Fruit fly (Drosophila melanogaster) whole organism, embryonic: ENCODE data around the gene CG33286.

Source experiments
- Atf3 ChIP-seq: fragments of 200-800 bp; sonication (Bioruptor generic); optimal IDR thresholded peaks from 3 replicates; lab custom pipeline; 2016; ENCODE audit warnings: missing biosample characterization, missing genetic modification characterization
- Blimp-1 ChIP-seq: fragments of 200-800 bp; sonication (Bioruptor generic); optimal IDR thresholded peaks from 3 replicates; lab custom pipeline; 2018; ENCODE audit warnings: missing biosample characterization, missing genetic modification characterization, mild to moderate bottlenecking, moderate library complexity, missing genetic modification reagents
- BtbVII ChIP-seq: fragments of 200-800 bp; sonication (Bioruptor generic); optimal IDR thresholded peaks from 3 replicates; lab custom pipeline; 2017; ENCODE audit warnings: missing biosample characterization, mild to moderate bottlenecking, missing genetic modification characterization
- CG12104 ChIP-seq: fragments of 200-800 bp; sonication (Bioruptor generic); optimal IDR thresholded peaks from 3 replicates; lab custom pipeline; 2016; ENCODE audit warnings: missing biosample characterization, missing genetic modification characterization
- CG12155 ChIP-seq: fragments of 200-800 bp; sonication (Bioruptor generic); optimal IDR thresholded peaks from 3 replicates; lab custom pipeline; 2016; ENCODE audit warnings: missing biosample characterization, missing genetic modification characterization
- CG12236 ChIP-seq: fragments of 200-800 bp; sonication (Bioruptor generic); optimal IDR thresholded peaks from 2 replicates; lab custom pipeline; 2016; ENCODE audit warnings: missing biosample characterization, missing genetic modification characterization
- CG13894 ChIP-seq: fragments of 200-800 bp; sonication (Bioruptor generic); optimal IDR thresholded peaks from 3 replicates; lab custom pipeline; 2018; ENCODE audit warnings: missing biosample characterization, mild to moderate bottlenecking, missing genetic modification characterization, moderate library complexity
- CG14860 ChIP-seq: fragments of 200-800 bp; sonication (Bioruptor generic); IDR thresholded peaks from 3 replicates; pipeline ENCODE4 v1.3.6; 2022; ENCODE audit warnings: missing biosample characterization, missing genetic modification characterization; ENCODE audit not compliant: partially characterized antibody
- CG15479 ChIP-seq: fragments of 200-800 bp; sonication (Bioruptor generic); optimal IDR thresholded peaks from 3 replicates; lab custom pipeline; 2019; ENCODE audit warnings: missing biosample characterization, mild to moderate bottlenecking, missing genetic modification characterization, moderate library complexity
- CG3163 ChIP-seq: fragments of 200-800 bp; sonication (Bioruptor generic); optimal IDR thresholded peaks from 3 replicates; lab custom pipeline; 2016; ENCODE audit warnings: missing biosample characterization, missing genetic modification characterization
- CG33213 ChIP-seq: fragments of 200-800 bp; sonication (Bioruptor generic); optimal IDR thresholded peaks from 3 replicates; lab custom pipeline; 2016; ENCODE audit warnings: missing biosample characterization, missing genetic modification characterization
- CG3407 ChIP-seq: fragments of 200-800 bp; sonication (Bioruptor generic); optimal IDR thresholded peaks from 2 replicates; lab custom pipeline; 2018; ENCODE audit warnings: missing biosample characterization, mild to moderate bottlenecking, missing genetic modification characterization
- CG6683 ChIP-seq: fragments of 200-800 bp; sonication (Bioruptor generic); optimal IDR thresholded peaks from 2 replicates; lab custom pipeline; 2017; ENCODE audit warnings: missing biosample characterization, mild to moderate bottlenecking, missing genetic modification characterization, missing genetic modification reagents
- CG6689 ChIP-seq: fragments of 200-800 bp; sonication (Bioruptor generic); IDR thresholded peaks from 2 replicates; pipeline ENCODE4 v1.3.6; 2022; ENCODE audit warnings: missing biosample characterization, missing genetic modification characterization
- CG7963 ChIP-seq: fragments of 200-800 bp; sonication (Bioruptor generic); IDR thresholded peaks from 3 replicates; pipeline ENCODE4 v1.3.6; 2022; ENCODE audit warnings: missing biosample characterization, missing genetic modification characterization; ENCODE audit not compliant: partially characterized antibody
- CG8281 ChIP-seq: fragments of 200-800 bp; sonication (Bioruptor generic); optimal IDR thresholded peaks from 2 replicates; lab custom pipeline; 2018; ENCODE audit warnings: missing biosample characterization, mild to moderate bottlenecking, missing genetic modification characterization, moderate library complexity
- CG8478 ChIP-seq: fragments of >200 bp; optimal IDR thresholded peaks from 2 replicates; lab custom pipeline; 2018
- CG8924 ChIP-seq: fragments of 200-800 bp; optimal IDR thresholded peaks from 3 replicates; lab custom pipeline; 2019; ENCODE audit warnings: missing biosample characterization, mild to moderate bottlenecking, missing genetic modification characterization, moderate library complexity
- CG9215 ChIP-seq: fragments of 200-800 bp; sonication (Bioruptor generic); IDR thresholded peaks from 2 replicates; pipeline ENCODE4 v1.3.6; 2022; ENCODE audit warnings: missing biosample characterization, missing genetic modification characterization
- CG9797 ChIP-seq: fragments of 200-800 bp; sonication (Bioruptor generic); optimal IDR thresholded peaks from 3 replicates; lab custom pipeline; 2018; ENCODE audit warnings: missing biosample characterization, mild to moderate bottlenecking, missing genetic modification characterization
- CkIIα-i1 ChIP-seq: fragments of 200-800 bp; sonication (Bioruptor generic); IDR thresholded peaks from 2 replicates; pipeline ENCODE4 v1.3.6; 2022; ENCODE audit warnings: missing biosample characterization, missing genetic modification characterization
- Eip74EF ChIP-seq, 2 experiments: fragments of 200-800 bp in 1 of 2; fragments of >200 bp in 1 of 2; sonication (Bioruptor generic) in 1 of 2; optimal IDR thresholded peaks; 2 replicates each; lab custom pipeline; 2017 to 2019; ENCODE audit warnings: missing biosample characterization in 2 of 2, missing genetic modification characterization in 2 of 2, mild to moderate bottlenecking in 1 of 2, moderate library complexity in 1 of 2
- Gsc ChIP-seq: fragments of 200-800 bp; sonication (Bioruptor generic); IDR thresholded peaks from 2 replicates; pipeline ENCODE4 v1.3.6; 2022; ENCODE audit warnings: missing biosample characterization, missing genetic modification characterization
- Kr ChIP-seq: fragments of 200-800 bp; sonication (Bioruptor generic); optimal IDR thresholded peaks from 2 replicates; lab custom pipeline; 2017; ENCODE audit warnings: missing biosample characterization, mild to moderate bottlenecking, missing genetic modification characterization
- MTF-1 ChIP-seq: fragments of 200-800 bp; sonication (Bioruptor generic); optimal IDR thresholded peaks from 2 replicates; lab custom pipeline; 2018; ENCODE audit warnings: missing biosample characterization, mild to moderate bottlenecking, missing genetic modification characterization, borderline replicate concordance
- NK7.1 ChIP-seq: fragments of 200-800 bp; sonication (Bioruptor generic); optimal IDR thresholded peaks from 3 replicates; lab custom pipeline; 2016; ENCODE audit warnings: missing biosample characterization, missing genetic modification characterization
- Oaz ChIP-seq: fragments of 200-800 bp; sonication (Bioruptor generic); IDR thresholded peaks from 2 replicates; pipeline ENCODE4 v1.3.6; 2022; ENCODE audit warnings: missing biosample characterization, missing genetic modification characterization
- Opbp ChIP-seq: fragments of 200-800 bp; sonication (Bioruptor generic); IDR thresholded peaks from 3 replicates; pipeline ENCODE4 v1.3.6; 2022; ENCODE audit warnings: missing biosample characterization, missing genetic modification characterization; ENCODE audit not compliant: partially characterized antibody
- Scr ChIP-seq: fragments of 200-800 bp; sonication (Bioruptor generic); IDR thresholded peaks from 2 replicates; pipeline ENCODE4 v1.3.6; 2022; ENCODE audit warnings: missing biosample characterization, missing genetic modification characterization; ENCODE audit not compliant: partially characterized antibody
- Six4 ChIP-seq: fragments of 200-800 bp; sonication (Bioruptor generic); optimal IDR thresholded peaks from 2 replicates; lab custom pipeline; 2016; ENCODE audit warnings: missing biosample characterization, missing genetic modification characterization
- ase ChIP-seq: fragments of 200-800 bp; sonication (Bioruptor generic); IDR thresholded peaks from 3 replicates; pipeline ENCODE4 v1.3.6; 2022; ENCODE audit warnings: missing biosample characterization, missing genetic modification characterization
- en ChIP-seq: fragments of 200-800 bp; sonication (Bioruptor generic); optimal IDR thresholded peaks from 2 replicates; lab custom pipeline; 2016; ENCODE audit warnings: missing biosample characterization, missing genetic modification characterization
- lov ChIP-seq, 2 experiments: fragments of 200-800 bp in 1 of 2; fragments of >200 bp in 1 of 2; sonication (Bioruptor generic) in 1 of 2; IDR thresholded peaks in 1 of 2; optimal IDR thresholded peaks in 1 of 2; 2 replicates in 1 of 2; 3 replicates in 1 of 2; pipeline versions ENCODE4 v1.3.6 to Lab custom; 2017 to 2022; ENCODE audit warnings: missing biosample characterization in 1 of 2, missing genetic modification characterization in 1 of 2
- luna ChIP-seq: fragments of 200-800 bp; sonication (Bioruptor generic); optimal IDR thresholded peaks from 2 replicates; lab custom pipeline; 2016; ENCODE audit warnings: missing biosample characterization, missing genetic modification characterization
- mam ChIP-seq: fragments of 200-800 bp; sonication (Bioruptor generic); optimal IDR thresholded peaks from 3 replicates; lab custom pipeline; 2016; ENCODE audit warnings: missing biosample characterization, missing genetic modification characterization
- nerfin-1 ChIP-seq: fragments of 200-800 bp; sonication (Bioruptor generic); optimal IDR thresholded peaks from 3 replicates; lab custom pipeline; 2019; ENCODE audit warnings: missing biosample characterization, mild to moderate bottlenecking, missing genetic modification characterization, moderate library complexity
- nom ChIP-seq: fragments of 200-800 bp; sonication (Bioruptor generic); optimal IDR thresholded peaks from 2 replicates; lab custom pipeline; 2017; ENCODE audit warnings: missing biosample characterization, missing genetic modification characterization, mild to moderate bottlenecking, moderate library complexity, missing genetic modification reagents
- odd ChIP-seq: fragments of 200-800 bp; sonication (Bioruptor generic); optimal IDR thresholded peaks from 2 replicates; lab custom pipeline; 2017; ENCODE audit warnings: missing biosample characterization, mild to moderate bottlenecking, missing genetic modification characterization
- phol ChIP-seq: fragments of 200-800 bp; sonication (Bioruptor generic); optimal IDR thresholded peaks from 3 replicates; lab custom pipeline; 2018; ENCODE audit warnings: missing biosample characterization, mild to moderate bottlenecking, missing genetic modification characterization, moderate library complexity
- prd ChIP-seq, 3 experiments: fragments of >200 bp in 2 of 3; fragments of 200-800 bp in 1 of 3; sonication (Bioruptor generic) in 1 of 3; optimal IDR thresholded peaks in 2 of 3; IDR thresholded peaks in 1 of 3; 2 replicates in 2 of 3; 3 replicates in 1 of 3; pipeline versions ENCODE4 v1.3.6 to Lab custom; 2017 to 2022; ENCODE audit warnings: missing biosample characterization in 1 of 3, missing genetic modification characterization in 1 of 3
- sens ChIP-seq: fragments of 200-800 bp; sonication (Bioruptor generic); peaks from one replicate; lab custom pipeline; 2016; ENCODE audit warnings: missing biosample characterization, missing genetic modification characterization
- sens-2 ChIP-seq: fragments of 200-800 bp; sonication (Bioruptor generic); IDR thresholded peaks from 2 replicates; pipeline ENCODE4 v1.3.6; 2022; ENCODE audit warnings: missing biosample characterization, missing genetic modification characterization
- ssp ChIP-seq: fragments of 200-800 bp; sonication (Bioruptor generic); IDR thresholded peaks from 2 replicates; pipeline ENCODE4 v1.3.6; 2022; ENCODE audit warnings: missing biosample characterization, missing genetic modification characterization
- stwl ChIP-seq: fragments of 200-800 bp; sonication (Bioruptor generic); optimal IDR thresholded peaks from 3 replicates; lab custom pipeline; 2018; ENCODE audit warnings: missing biosample characterization, mild to moderate bottlenecking, missing genetic modification characterization, moderate library complexity
- tll ChIP-seq, 2 experiments: fragments of 200-800 bp in 1 of 2; fragments of >200 bp in 1 of 2; sonication (Bioruptor generic) in 1 of 2; optimal IDR thresholded peaks; 2 replicates each; lab custom pipeline; 2017 to 2019; ENCODE audit warnings: missing biosample characterization in 2 of 2, missing genetic modification characterization in 2 of 2, mild to moderate bottlenecking in 1 of 2, moderate library complexity in 1 of 2
- vfl ChIP-seq: fragments of 200-800 bp; sonication (Bioruptor generic); optimal IDR thresholded peaks from 2 replicates; lab custom pipeline; 2016; ENCODE audit warnings: missing biosample characterization, missing genetic modification characterization
- wor ChIP-seq: fragments of 200-800 bp; sonication (Bioruptor generic); IDR thresholded peaks from 2 replicates; pipeline ENCODE4 v1.3.6; 2022; ENCODE audit warnings: missing biosample characterization, missing genetic modification characterization
- z ChIP-seq: fragments of 200-800 bp; sonication (Bioruptor generic); IDR thresholded peaks from 3 replicates; pipeline ENCODE4 v1.3.6; 2022; ENCODE audit warnings: missing biosample characterization, missing genetic modification characterization
- zen ChIP-seq: fragments of 200-800 bp; sonication (Bioruptor generic); optimal IDR thresholded peaks from 3 replicates; lab custom pipeline; 2018; ENCODE audit warnings: missing biosample characterization, mild to moderate bottlenecking, missing genetic modification characterization, moderate library complexity

Gene CG33286

dm6 chr3L:20922279-20922830, 52.1 kb downstream of the CG33286 start (continued):
- no peak for TF ChIP-seq ssp
- no peak for TF ChIP-seq CG8281 (tag; lab: Kevin White, UChicago)
- TF ChIP-seq CG8478: no peak
- TF ChIP-seq Opbp (GFP tag; lab: Robert Waterston, UW): no peak
- no peak for TF ChIP-seq en (GFP tag; lab: Kevin White, UChicago)
- TF ChIP-seq tll (GFP tag; optimal IDR thresholded peaks at IDR 0.05; lab: Kevin White, UChicago): peak in 1 of 2 experiments; percentile 97
- TF ChIP-seq nom (GFP tag; lab: Kevin White, UChicago): no peak
- TF ChIP-seq CG14860 (GFP tag; lab: Robert Waterston, UW): no peak
- no peak for TF ChIP-seq nerfin-1
- no peak for TF ChIP-seq Gsc (GFP tag; lab: Robert Waterston, UW)
- TF ChIP-seq sens (GFP tag; lab: Kevin White, UChicago): peak; percentile 73
- TF ChIP-seq vfl (GFP tag; lab: Kevin White, UChicago): no peak
- peak; percentile 90 for TF ChIP-seq Kr (GFP tag; lab: Kevin White, UChicago)
- no peak for TF ChIP-seq sens-2 (GFP tag; lab: Robert Waterston, UW)
- no peak for TF ChIP-seq prd (optimal IDR thresholded peaks at IDR 0.05; lab: Kevin White, UChicago)
- TF ChIP-seq prd (GFP tag; IDR thresholded peaks at IDR 0.05; lab: Robert Waterston, UW): peak; percentile 44; the same call in 2 of the 3 replicates
- TF ChIP-seq CG12104 (GFP tag; lab: Kevin White, UChicago): no peak
- TF ChIP-seq CG8924 (tag; lab: Kevin White, UChicago): peak; percentile 22
- no peak for TF ChIP-seq Eip74EF (GFP tag; optimal IDR thresholded peaks at IDR 0.05; lab: Kevin White, UChicago)
- no peak for TF ChIP-seq mam
- no peak for TF ChIP-seq NK7.1 (GFP tag; lab: Kevin White, UChicago)
- TF ChIP-seq BtbVII (GFP tag; lab: Kevin White, UChicago): no peak
- no peak for TF ChIP-seq Atf3 (GFP tag; lab: Kevin White, UChicago)
- no peak for TF ChIP-seq CG33213
- TF ChIP-seq Blimp-1 (GFP tag; lab: Kevin White, UChicago): no peak
- no peak for TF ChIP-seq CG9797 (GFP tag; lab: Kevin White, UChicago)
- no peak for TF ChIP-seq CG7963 (GFP tag; lab: Robert Waterston, UW)
- TF ChIP-seq wor (GFP tag; lab: Robert Waterston, UW): no peak
- peak; percentile 100 for TF ChIP-seq CG15479 (GFP tag; lab: Kevin White, UChicago)
- TF ChIP-seq z (GFP tag; lab: Robert Waterston, UW): peak; percentile 61; the same call in 1 of the 3 replicates
- no peak for TF ChIP-seq CG6683
- peak; percentile 47 for TF ChIP-seq zen (tag; lab: Kevin White, UChicago)
- TF ChIP-seq CG13894: no peak
- no peak for TF ChIP-seq CG9215 (GFP tag; lab: Robert Waterston, UW)
- no peak for TF ChIP-seq CkIIα-i1 (GFP tag; lab: Robert Waterston, UW)
- no peak for TF ChIP-seq Oaz (GFP tag; lab: Robert Waterston, UW)
- TF ChIP-seq lov (optimal IDR thresholded peaks at IDR 0.05; lab: Kevin White, UChicago): no peak
- no peak for TF ChIP-seq lov (GFP tag; IDR thresholded peaks at IDR 0.05; lab: Robert Waterston, UW)
- TF ChIP-seq ase (GFP tag; lab: Robert Waterston, UW): no peak
- TF ChIP-seq Scr (GFP tag; lab: Robert Waterston, UW): no peak
- no peak for TF ChIP-seq luna (GFP tag; lab: Kevin White, UChicago)
- TF ChIP-seq CG3407 (GFP tag; lab: Kevin White, UChicago): peak; percentile 23
- no peak for TF ChIP-seq CG6689 (GFP tag; lab: Robert Waterston, UW)
- no peak for TF ChIP-seq CG12236
- peak; percentile 35 for TF ChIP-seq odd
- no peak for TF ChIP-seq CG3163
- no peak for TF ChIP-seq stwl
- peak; percentile 11 for TF ChIP-seq MTF-1 (GFP tag; lab: Kevin White, UChicago)
- no peak for TF ChIP-seq phol
- no peak for TF ChIP-seq Six4
- TF ChIP-seq CG12155 (GFP tag; lab: Kevin White, UChicago): no peak
